Worm (Caenorhabditis elegans) whole organism, L4 larva: Measurements from ENCODE around the gene F46G11.2.
A peak's percentile ranks its signal among the peaks of the same experiment; 100 is the strongest.

Source experiments
- F26F4.8 ChIP-seq: fragments of 200-800 bp; sonication (Bioruptor generic); conservative IDR thresholded peaks from 2 replicates; pipeline ENCODE4 v1.3.6; 2022; ENCODE audit warnings: missing genetic modification characterization, missing compliant biosample characterization
- Y105C5A.15 ChIP-seq: fragments of 200-800 bp; sonication (Bioruptor generic); IDR thresholded peaks from 2 replicates; pipeline ENCODE4 v1.3.6; 2022; ENCODE audit warnings: missing genetic modification characterization, missing compliant biosample characterization
- Y48G9A.11 ChIP-seq: fragments of 200-800 bp; sonication (Bioruptor generic); IDR thresholded peaks from 2 replicates; pipeline ENCODE4 v1.3.6; 2022; ENCODE audit warnings: missing genetic modification reagents, missing genetic modification characterization, missing compliant biosample characterization
- Y5F2A.4 ChIP-seq: fragments of 200-800 bp; sonication (Bioruptor generic); optimal IDR thresholded peaks from 2 replicates; lab custom pipeline; 2018; ENCODE audit warnings: mild to moderate bottlenecking, missing genetic modification characterization, missing compliant biosample characterization
- Y75B8A.6 ChIP-seq: fragments of 200-800 bp; sonication (Bioruptor generic); IDR thresholded peaks from 2 replicates; pipeline ENCODE4 v1.3.6; 2022; ENCODE audit warnings: missing genetic modification reagents, missing genetic modification characterization, missing compliant biosample characterization
- aha-1 ChIP-seq: fragments of 150-350 bp; peaks from one replicate; lab custom pipeline; 2014; ENCODE audit warnings: missing biosample characterization, missing genetic modification characterization
- ama-1 ChIP-seq: fragments of 150-350 bp; optimal IDR thresholded peaks from 2 replicates; lab custom pipeline; 2014; ENCODE audit warnings: inconsistent platforms, mixed read lengths
- attf-4 ChIP-seq: sonication (generic microtip); optimal IDR thresholded peaks from 3 replicates; lab custom pipeline; 2017; ENCODE audit warnings: missing biosample characterization, missing genetic modification characterization
- ceh-28 ChIP-seq: fragments of 150-350 bp; optimal IDR thresholded peaks from 2 replicates; lab custom pipeline; 2014; ENCODE audit warnings: missing biosample characterization, missing genetic modification reagents, missing genetic modification characterization
- ceh-32 ChIP-seq: sonication (generic microtip); optimal IDR thresholded peaks from 2 replicates; lab custom pipeline; 2016; ENCODE audit warnings: mild to moderate bottlenecking, missing genetic modification characterization, missing compliant biosample characterization; ENCODE audit not compliant: poor library complexity
- ceh-62 ChIP-seq: sonication (generic microtip); optimal IDR thresholded peaks from 2 replicates; lab custom pipeline; 2017; ENCODE audit warnings: missing biosample characterization, missing genetic modification characterization
- ctbp-1 ChIP-seq: fragments of 200-800 bp; sonication (Bioruptor generic); IDR thresholded peaks from 2 replicates; pipeline ENCODE4 v1.3.6; 2022; ENCODE audit warnings: missing genetic modification reagents, missing genetic modification characterization, missing compliant biosample characterization
- daf-19 ChIP-seq: fragments of 200-800 bp; sonication (Bioruptor generic); conservative IDR thresholded peaks from 2 replicates; pipeline ENCODE4 v1.3.6; 2022; ENCODE audit warnings: missing genetic modification characterization, missing compliant biosample characterization
- daf-8 ChIP-seq: fragments of 200-800 bp; sonication (Bioruptor generic); IDR thresholded peaks from 2 replicates; pipeline ENCODE4 v1.3.6; 2022; ENCODE audit warnings: missing genetic modification characterization, missing compliant biosample characterization
- dmd-6 ChIP-seq: fragments of 200-800 bp; sonication (Bioruptor generic); IDR thresholded peaks from 2 replicates; pipeline ENCODE4 v1.3.6; 2022; ENCODE audit warnings: missing genetic modification reagents, missing genetic modification characterization, missing compliant biosample characterization
- dpl-1 ChIP-seq: fragments of 150-350 bp; optimal IDR thresholded peaks from 2 replicates; lab custom pipeline; 2014; ENCODE audit warnings: missing biosample characterization, missing genetic modification reagents, missing genetic modification characterization
- dve-1 ChIP-seq: sonication (generic microtip); optimal IDR thresholded peaks from 2 replicates; lab custom pipeline; 2017; ENCODE audit warnings: antibody characterized with exemption, mild to moderate bottlenecking, missing genetic modification characterization, missing compliant biosample characterization; ENCODE audit not compliant: insufficient read depth
- egl-27 ChIP-seq: sonication (generic microtip); optimal IDR thresholded peaks from 3 replicates; lab custom pipeline; 2017; ENCODE audit warnings: missing biosample characterization, missing genetic modification reagents, missing genetic modification characterization
- egl-43 ChIP-seq: fragments of 200-800 bp; sonication (Bioruptor generic); IDR thresholded peaks from 2 replicates; pipeline ENCODE4 v1.3.6; 2022; ENCODE audit warnings: missing genetic modification reagents, missing genetic modification characterization, missing compliant biosample characterization
- hif-1 ChIP-seq, 2 experiments: sonication (generic microtip); optimal IDR thresholded peaks; 2 replicates each; lab custom pipeline; 2016 to 2017; ENCODE audit warnings: missing compliant biosample characterization in 2 of 2, missing genetic modification characterization in 2 of 2, missing genetic modification reagents in 2 of 2, missing genotype in 2 of 2, mild to moderate bottlenecking in 1 of 2
- hlh-11 ChIP-seq: fragments of 200-800 bp; sonication (Bioruptor generic); optimal IDR thresholded peaks from 2 replicates; lab custom pipeline; 2018; ENCODE audit warnings: mild to moderate bottlenecking, missing genetic modification characterization, missing compliant biosample characterization
- hlh-30 ChIP-seq: sonication (generic microtip); optimal IDR thresholded peaks from 2 replicates; lab custom pipeline; 2017; ENCODE audit warnings: antibody characterized with exemption, mild to moderate bottlenecking, missing genetic modification characterization, missing compliant biosample characterization; ENCODE audit not compliant: insufficient read depth
- jun-1 ChIP-seq: fragments of 150-350 bp; optimal IDR thresholded peaks from 2 replicates; lab custom pipeline; 2014; ENCODE audit warnings: missing biosample characterization, missing genetic modification reagents, missing genetic modification characterization
- lim-7 ChIP-seq: fragments of 200-800 bp; sonication (Bioruptor generic); IDR thresholded peaks from 2 replicates; pipeline ENCODE4 v1.3.6; 2022; ENCODE audit warnings: missing genetic modification characterization, missing compliant biosample characterization
- lin-13 ChIP-seq: fragments of 150-350 bp; optimal IDR thresholded peaks from 2 replicates; lab custom pipeline; 2014; ENCODE audit warnings: missing biosample characterization, missing genetic modification reagents, missing genetic modification characterization
- lin-29 ChIP-seq: fragments of 200-800 bp; sonication (Bioruptor generic); IDR thresholded peaks from 2 replicates; pipeline ENCODE4 v1.3.6; 2022; ENCODE audit warnings: missing genetic modification reagents, missing genetic modification characterization, missing compliant biosample characterization
- lin-38 ChIP-seq: fragments of 200-800 bp; sonication (Bioruptor generic); IDR thresholded peaks from 2 replicates; pipeline ENCODE4 v1.3.6; 2022; ENCODE audit warnings: missing genetic modification reagents, missing genetic modification characterization, missing compliant biosample characterization
- lin-39 ChIP-seq: fragments of 150-350 bp; optimal IDR thresholded peaks from 2 replicates; lab custom pipeline; 2014; ENCODE audit warnings: missing biosample characterization, missing genetic modification reagents, missing genetic modification characterization
- lsy-2 ChIP-seq, 2 experiments: fragments of 150-350 bp in 1 of 2; sonication (generic microtip) in 1 of 2; optimal IDR thresholded peaks; 2 replicates each; lab custom pipeline; 2014 to 2017; ENCODE audit warnings: missing biosample characterization in 2 of 2, missing genetic modification characterization in 2 of 2
- mdt-29 ChIP-seq: fragments of 200-800 bp; sonication (Bioruptor generic); IDR thresholded peaks from 2 replicates; pipeline ENCODE4 v1.3.6; 2022; ENCODE audit warnings: missing genetic modification reagents, missing genetic modification characterization, missing compliant biosample characterization
- mxl-2 ChIP-seq: fragments of 200-800 bp; sonication (Bioruptor generic); conservative IDR thresholded peaks from 2 replicates; pipeline ENCODE4 v1.3.6; 2022; ENCODE audit warnings: missing genetic modification reagents, missing genetic modification characterization, missing compliant biosample characterization
- nhr-10 ChIP-seq: fragments of 150-350 bp; optimal IDR thresholded peaks from 2 replicates; lab custom pipeline; 2014; ENCODE audit warnings: missing biosample characterization, missing genetic modification characterization
- nhr-102 ChIP-seq: sonication (generic microtip); optimal IDR thresholded peaks from 2 replicates; lab custom pipeline; 2016; ENCODE audit warnings: mild to moderate bottlenecking, missing genetic modification characterization, moderate library complexity, missing compliant biosample characterization
- nhr-11 ChIP-seq: fragments of 150-350 bp; optimal IDR thresholded peaks from 2 replicates; lab custom pipeline; 2014; ENCODE audit warnings: missing biosample characterization, missing genetic modification characterization
- nhr-111 ChIP-seq: fragments of 200-800 bp; sonication (Bioruptor generic); optimal IDR thresholded peaks from 2 replicates; lab custom pipeline; 2018; ENCODE audit warnings: mild to moderate bottlenecking, missing genetic modification characterization, missing compliant biosample characterization
- nhr-237 ChIP-seq: sonication (generic microtip); optimal IDR thresholded peaks from 2 replicates; lab custom pipeline; 2017; ENCODE audit warnings: missing biosample characterization, missing genetic modification characterization
- nhr-28 ChIP-seq: fragments of 150-350 bp; optimal IDR thresholded peaks from 2 replicates; lab custom pipeline; 2014; ENCODE audit warnings: missing biosample characterization, missing genetic modification characterization
- nhr-42 ChIP-seq: fragments of 200-800 bp; sonication (Bioruptor generic); IDR thresholded peaks from 2 replicates; pipeline ENCODE4 v1.3.6; 2022; ENCODE audit warnings: missing genetic modification characterization, missing compliant biosample characterization
- nhr-48 ChIP-seq: sonication (generic microtip); optimal IDR thresholded peaks from 2 replicates; lab custom pipeline; 2016; ENCODE audit warnings: mild to moderate bottlenecking, missing genetic modification characterization, missing compliant biosample characterization
- nhr-76 ChIP-seq: fragments of 150-350 bp; optimal IDR thresholded peaks from 2 replicates; lab custom pipeline; 2014; ENCODE audit warnings: missing biosample characterization, missing genetic modification characterization
- php-3 ChIP-seq: fragments of 200-800 bp; sonication (Bioruptor generic); IDR thresholded peaks from 2 replicates; pipeline ENCODE4 v1.3.6; 2022; ENCODE audit warnings: missing genetic modification reagents, missing genetic modification characterization, missing compliant biosample characterization
- pqm-1 ChIP-seq: sonication (generic microtip); optimal IDR thresholded peaks from 2 replicates; lab custom pipeline; 2017; ENCODE audit warnings: missing biosample characterization, missing genetic modification characterization
- rbr-2 ChIP-seq: sonication (generic microtip); optimal IDR thresholded peaks from 2 replicates; lab custom pipeline; 2016; ENCODE audit warnings: missing genotype, missing genetic modification characterization, missing compliant biosample characterization
- saeg-2 ChIP-seq: fragments of 200-800 bp; sonication (Bioruptor generic); IDR thresholded peaks from 2 replicates; pipeline ENCODE4 v1.3.6; 2022; ENCODE audit warnings: missing genetic modification reagents, missing genetic modification characterization, missing compliant biosample characterization
- sdz-12 ChIP-seq: fragments of 200-800 bp; sonication (Bioruptor generic); optimal IDR thresholded peaks from 2 replicates; lab custom pipeline; 2018; ENCODE audit warnings: mild to moderate bottlenecking, missing genetic modification characterization, missing compliant biosample characterization
- snpc-1.2 ChIP-seq: fragments of 200-800 bp; sonication (Bioruptor generic); IDR thresholded peaks from 2 replicates; pipeline ENCODE4 v1.3.6; 2022; ENCODE audit warnings: missing genetic modification reagents, missing genetic modification characterization, missing compliant biosample characterization
- snpc-4 ChIP-seq: fragments of 150-350 bp; optimal IDR thresholded peaks from 2 replicates; lab custom pipeline; 2014; ENCODE audit warnings: missing biosample characterization, missing genetic modification characterization
- spr-3 ChIP-seq: fragments of 200-800 bp; sonication (Bioruptor generic); optimal IDR thresholded peaks from 2 replicates; lab custom pipeline; 2018; ENCODE audit warnings: mild to moderate bottlenecking, missing genetic modification characterization, missing compliant biosample characterization
- tag-97 ChIP-seq: fragments of 200-800 bp; sonication (Bioruptor generic); IDR thresholded peaks from 2 replicates; pipeline ENCODE4 v1.3.6; 2022; ENCODE audit warnings: missing genetic modification characterization, missing compliant biosample characterization
- unc-39 ChIP-seq: sonication (generic microtip); optimal IDR thresholded peaks from 2 replicates; lab custom pipeline; 2017; ENCODE audit warnings: missing biosample characterization, missing genetic modification characterization
- unc-62 ChIP-seq, 3 experiments: fragments of 150-350 bp in 1 of 3; sonication (generic microtip); optimal IDR thresholded peaks in 2 of 3; peaks in 1 of 3; 1 replicate in 1 of 3; 2 replicates in 2 of 3; lab custom pipeline; 2014 to 2017; ENCODE audit warnings: missing biosample characterization in 3 of 3, missing genetic modification characterization in 3 of 3, missing genetic modification reagents in 3 of 3, missing genotype in 1 of 3
- zfp-2 ChIP-seq: sonication (generic microtip); optimal IDR thresholded peaks from 2 replicates; lab custom pipeline; 2016; ENCODE audit warnings: mild to moderate bottlenecking, missing genetic modification characterization, missing compliant biosample characterization
- ztf-11 ChIP-seq: fragments of 150-350 bp; optimal IDR thresholded peaks from 2 replicates; lab custom pipeline; 2014; ENCODE audit warnings: missing biosample characterization, missing genetic modification characterization

F46G11.2 gene

DNA sequence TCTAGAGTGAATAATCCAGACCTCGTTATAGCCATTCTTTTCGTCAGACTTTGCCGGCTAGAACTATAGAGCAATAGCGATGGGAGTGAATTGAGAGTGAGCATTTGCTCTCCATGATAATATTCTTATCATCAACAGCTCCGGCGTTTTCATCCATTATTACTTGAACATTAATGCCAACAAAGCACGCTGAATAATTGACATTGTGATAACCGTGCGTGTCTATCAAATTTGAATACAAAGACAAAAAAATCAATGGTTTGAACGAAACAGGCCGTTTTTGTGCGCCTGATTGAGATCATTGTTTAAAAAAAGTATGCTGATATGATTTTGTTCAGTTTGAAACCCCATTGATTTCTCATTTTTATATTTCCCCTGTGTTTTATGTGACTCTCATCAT, 51.7 kb downstream of the F46G11.2 start, which contains the start of gene dct-11 (continued):
- no peak for TF ChIP-seq Y75B8A.6 (GFP tag; lab: Robert Waterston, UW)
- no peak for TF ChIP-seq saeg-2
- TF ChIP-seq jun-1 (tag; lab: Kevin White, UChicago): no peak
- TF ChIP-seq hlh-30 (tag; lab: Kevin White, UChicago): peak; percentile 60
- no peak for TF ChIP-seq lim-7
- TF ChIP-seq dmd-6 (GFP tag; lab: Robert Waterston, UW): peak; percentile 88
- peak; percentile 10 for TF ChIP-seq nhr-48
- no peak for TF ChIP-seq Y48G9A.11 (GFP tag; lab: Robert Waterston, UW)
- TF ChIP-seq sdz-12 (GFP tag; lab: Kevin White, UChicago): no peak
- TF ChIP-seq attf-4 (tag; lab: Kevin White, UChicago): no peak
- TF ChIP-seq snpc-1.2 (GFP tag; lab: Robert Waterston, UW): no peak
- peak; percentile 78 for TF ChIP-seq php-3 (GFP tag; lab: Robert Waterston, UW)
- TF ChIP-seq pqm-1 (tag; lab: Kevin White, UChicago): peak; percentile 86
- no peak for TF ChIP-seq nhr-10 (tag; lab: Kevin White, UChicago)
- no peak for TF ChIP-seq nhr-11
- TF ChIP-seq nhr-76 (tag; lab: Kevin White, UChicago): no peak
- TF ChIP-seq unc-39 (tag; lab: Kevin White, UChicago): no peak
- TF ChIP-seq F26F4.8 (GFP tag; lab: Robert Waterston, UW): no peak
- no peak for TF ChIP-seq lin-39
- no peak for TF ChIP-seq nhr-237
- no peak for TF ChIP-seq nhr-102 (tag; lab: Kevin White, UChicago)
- TF ChIP-seq tag-97 (GFP tag; lab: Robert Waterston, UW): no peak
- no peak for TF ChIP-seq lin-38
- TF ChIP-seq lin-13 (GFP tag; lab: Kevin White, UChicago): no peak
- TF ChIP-seq nhr-28: peak; percentile 65
- TF ChIP-seq zfp-2: no peak
- peak; percentile 72 for TF ChIP-seq hlh-11 (tag; lab: Kevin White, UChicago)
- no peak for TF ChIP-seq mdt-29 (GFP tag; lab: Robert Waterston, UW)
- TF ChIP-seq dve-1 (tag; lab: Kevin White, UChicago): peak; percentile 59
- TF ChIP-seq daf-8 (GFP tag; lab: Robert Waterston, UW): no peak
- TF ChIP-seq dpl-1 (GFP tag; lab: Kevin White, UChicago): no peak
- TF ChIP-seq lsy-2 (tag; optimal IDR thresholded peaks at IDR 0.05; lab: Kevin White, UChicago): no peak
- TF ChIP-seq unc-62 (GFP tag; optimal IDR thresholded peaks at IDR 0.05 in 1 of 2; lab: Kevin White, UChicago): no peak
- no peak for TF ChIP-seq unc-62 (tag; optimal IDR thresholded peaks at IDR 0.05; lab: Kevin White, UChicago)
- no peak for TF ChIP-seq ceh-28 (tag; lab: Kevin White, UChicago)
- TF ChIP-seq ceh-62 (tag; lab: Kevin White, UChicago): no peak
- no peak for TF ChIP-seq Y5F2A.4 (GFP tag; lab: Kevin White, UChicago)
- no peak for TF ChIP-seq egl-43 (GFP tag; lab: Robert Waterston, UW)
- TF ChIP-seq egl-27 (tag; lab: Kevin White, UChicago): no peak
- no peak for TF ChIP-seq nhr-111
- no peak for TF ChIP-seq snpc-4 (tag; lab: Kevin White, UChicago)
- peak; percentile 81 for TF ChIP-seq aha-1 (tag; lab: Kevin White, UChicago)
- no peak for TF ChIP-seq daf-19 (GFP tag; lab: Robert Waterston, UW)
- TF ChIP-seq ama-1 (lab: Kevin White, UChicago): no peak
- TF ChIP-seq nhr-42: no peak
- TF ChIP-seq spr-3: no peak
- TF ChIP-seq rbr-2 (tag; lab: Kevin White, UChicago): no peak
- TF ChIP-seq ztf-11: no peak
- TF ChIP-seq lin-29: no peak
- no peak for TF ChIP-seq ctbp-1
- TF ChIP-seq ceh-32 (tag; lab: Kevin White, UChicago): no peak
- TF ChIP-seq hif-1 (tag; optimal IDR thresholded peaks at IDR 0.05; lab: Kevin White, UChicago): peak in 1 of 2 experiments; percentile 5
- no peak for TF ChIP-seq mxl-2 (GFP tag; lab: Robert Waterston, UW)
- no peak for TF ChIP-seq Y105C5A.15 (GFP tag; lab: Robert Waterston, UW)
